Worm (Caenorhabditis elegans): Measurements from ENCODE around the gene mbl-1.

Gene mbl-1

ce11 chrX:16930663-16931097 lies 47.7 kb upstream of the mbl-1 start (continued):
- no peak for TF ChIP-seq nhr-120 (GFP tag; IDR thresholded peaks at IDR 0.05)
- TF ChIP-seq ceh-100 (GFP tag; IDR thresholded peaks at IDR 0.05), result peak; percentile 61
- no peak for TF ChIP-seq snpc-1.3 (tag; optimal IDR thresholded peaks at IDR 0.05; ENCODE audit: insufficient read depth)
- no peak for TF ChIP-seq ztf-26 (tag; optimal IDR thresholded peaks at IDR 0.05)
- no peak for TF ChIP-seq D2030.7 (GFP tag; IDR thresholded peaks at IDR 0.05)
- TF ChIP-seq ztf-3 (GFP tag; optimal IDR thresholded peaks at IDR 0.05), result peak; percentile 9
- peak; percentile 90 for TF ChIP-seq madf-3 (GFP tag; IDR thresholded peaks at IDR 0.05)
- TF ChIP-seq snpc-4 (GFP tag; optimal IDR thresholded peaks at IDR 0.05), result no peak
- TF ChIP-seq snpc-4 (tag; optimal IDR thresholded peaks at IDR 0.05), result peak in 1 of 4 experiments; percentile 68
- peak; percentile 99 for TF ChIP-seq ama-1 (optimal IDR thresholded peaks at IDR 0.05)
- no peak for TF ChIP-seq ama-1 (GFP tag; optimal IDR thresholded peaks at IDR 0.05)
- TF ChIP-seq mes-4 (tag; optimal IDR thresholded peaks at IDR 0.05), result no peak
- peak; percentile 79 for TF ChIP-seq dox-1 (GFP tag; IDR thresholded peaks at IDR 0.05)
- TF ChIP-seq F55B11.4 (tag; optimal IDR thresholded peaks at IDR 0.05; ENCODE audit: borderline replicate concordance, insufficient read depth), result no peak
- peak; percentile 74 for TF ChIP-seq athp-1 (tag; optimal IDR thresholded peaks at IDR 0.05)
- peak; percentile 0 for TF ChIP-seq ZK185.1 (tag; optimal IDR thresholded peaks at IDR 0.05; ENCODE audit: poor library complexity, severe bottlenecking)
- peak; percentile 72 for TF ChIP-seq dpff-1 (tag; optimal IDR thresholded peaks at IDR 0.05)
- TF ChIP-seq B0261.1 (tag; optimal IDR thresholded peaks at IDR 0.05), result no peak
- TF ChIP-seq ceh-79 (tag; optimal IDR thresholded peaks at IDR 0.05), result no peak
- TF ChIP-seq nhr-179 (tag; optimal IDR thresholded peaks at IDR 0.05), result no peak
- no peak for TF ChIP-seq xnd-1 (tag; optimal IDR thresholded peaks at IDR 0.05)
- TF ChIP-seq F57A8.1 (GFP tag; optimal IDR thresholded peaks at IDR 0.05), result no peak
- TF ChIP-seq Y95B8A.8 (GFP tag; IDR thresholded peaks at IDR 0.05), result peak; percentile 65
- no peak for TF ChIP-seq gei-17 (GFP tag; optimal IDR thresholded peaks at IDR 0.05)
- no peak for TF ChIP-seq rec-8 (tag; optimal IDR thresholded peaks at IDR 0.05)
- TF ChIP-seq egrh-3 (GFP tag; IDR thresholded peaks at IDR 0.05), result peak; percentile 42
- no peak for TF ChIP-seq hrde-1 (tag; optimal IDR thresholded peaks at IDR 0.05; ENCODE audit: borderline replicate concordance)
- peak; percentile 78 for TF ChIP-seq fkh-3 (tag; optimal IDR thresholded peaks at IDR 0.05)
- 0 out of 2 replicates have a peak, but pooled peaks have one; percentile 54 for TF ChIP-seq ztf-25 (GFP tag; IDR thresholded peaks at IDR 0.05)
- TF ChIP-seq dpl-1 (GFP tag; optimal IDR thresholded peaks at IDR 0.05), result no peak
- peak; percentile 58 for TF ChIP-seq lin-40 (tag; optimal IDR thresholded peaks at IDR 0.05)
- TF ChIP-seq bed-2 (GFP tag; IDR thresholded peaks at IDR 0.05), result no peak
- TF ChIP-seq snpc-3.4 (tag; optimal IDR thresholded peaks at IDR 0.05), result no peak
- no peak for TF ChIP-seq F22D6.2 (tag; optimal IDR thresholded peaks at IDR 0.05)
- peak; percentile 26 for TF ChIP-seq repo-1 (tag; optimal IDR thresholded peaks at IDR 0.05)
- peak; percentile 92 for TF ChIP-seq nfyb-1 (GFP tag; IDR thresholded peaks at IDR 0.05)
- no peak for TF ChIP-seq lsy-27 (tag; optimal IDR thresholded peaks at IDR 0.05; ENCODE audit: borderline replicate concordance, insufficient read depth)
- peak; percentile 91 for TF ChIP-seq zim-3 (tag; optimal IDR thresholded peaks at IDR 0.05)
- no peak for TF ChIP-seq sea-2 (GFP tag; IDR thresholded peaks at IDR 0.05)
- TF ChIP-seq cebp-1 (GFP tag; IDR thresholded peaks at IDR 0.05), result peak; percentile 100
- peak; percentile 100 for TF ChIP-seq cebp-1 (tag; optimal IDR thresholded peaks at IDR 0.05)
- peak; percentile 80; the same call in 1 of the 2 replicates for TF ChIP-seq let-526 (GFP tag; IDR thresholded peaks at IDR 0.05)
- TF ChIP-seq aptf-3 (GFP tag; IDR thresholded peaks at IDR 0.05), result peak; percentile 88
- TF ChIP-seq B0019.2 (GFP tag; conservative IDR thresholded peaks at IDR 0.05), result no peak; the same call in 1 of the 2 replicates
- no peak for TF ChIP-seq B0035.1 (tag; optimal IDR thresholded peaks at IDR 0.05)
- no peak for TF ChIP-seq F37B4.10 (GFP tag; IDR thresholded peaks at IDR 0.05)
- peak; percentile 39 for TF ChIP-seq lsl-1 (GFP tag; optimal IDR thresholded peaks at IDR 0.05)
- peak; percentile 37 to 40 for TF ChIP-seq let-607 (tag; optimal IDR thresholded peaks at IDR 0.05)

Data from whole organism, young adult.